Fruit fly (Drosophila melanogaster): ENCODE results near the gene Kah.
A peak's percentile ranks its signal among the peaks of the same experiment; 100 is the strongest.

The Kah gene

DNA sequence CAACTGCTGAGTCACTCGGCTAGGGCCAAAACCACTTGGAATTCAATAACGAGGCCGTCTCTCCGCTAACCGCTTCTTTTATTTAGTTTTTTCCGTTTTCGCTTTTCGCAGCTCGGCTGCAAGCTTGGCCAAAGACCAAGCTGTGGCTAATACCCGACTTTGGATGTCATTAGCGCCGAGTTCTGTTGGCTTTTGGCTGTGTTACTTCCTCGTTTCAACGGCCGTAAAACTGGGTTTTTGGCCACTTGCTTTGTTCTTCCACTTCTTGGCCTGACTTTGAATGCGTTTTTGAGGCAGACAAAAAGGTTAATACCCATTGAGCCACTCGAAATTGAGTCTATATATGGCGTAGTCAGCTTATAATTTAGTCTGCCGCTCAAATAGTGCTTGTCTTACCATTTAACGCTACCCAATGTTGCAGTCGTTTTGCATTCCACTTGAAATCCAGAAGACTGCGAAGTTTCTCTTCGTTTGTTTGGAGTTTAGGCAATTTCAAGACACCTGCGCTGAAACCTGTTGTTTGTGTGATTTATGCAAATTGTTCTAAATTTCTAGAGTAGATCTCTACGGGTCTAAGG is 12.6 kb upstream of the Kah start:
- TF ChIP-seq CTCF (optimal IDR thresholded peaks at IDR 0.05) (no peak), CG8478 (optimal IDR thresholded peaks at IDR 0.05) (no peak)

DNA sequence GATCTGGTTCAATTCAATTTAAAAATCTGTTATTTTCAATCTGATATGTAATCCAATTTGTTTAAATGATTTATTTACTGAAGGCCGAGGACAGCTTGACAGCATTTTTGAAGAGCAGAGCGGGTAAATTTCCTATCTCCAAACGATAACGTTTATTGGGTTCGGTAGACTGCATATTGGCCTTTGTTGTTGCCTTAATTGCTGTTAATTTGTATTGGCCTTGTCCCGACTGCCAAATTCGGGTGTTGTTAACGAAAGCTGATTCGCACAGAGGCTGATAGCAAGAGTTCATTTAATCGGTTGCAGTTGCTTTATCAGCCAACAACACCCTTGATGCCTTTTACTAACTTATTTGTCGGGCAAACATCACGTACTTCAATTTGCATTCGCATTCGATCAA is 12.0 kb upstream of the Kah start:
- TF ChIP-seq CTCF (optimal IDR thresholded peaks at IDR 0.05), result no peak

DNA sequence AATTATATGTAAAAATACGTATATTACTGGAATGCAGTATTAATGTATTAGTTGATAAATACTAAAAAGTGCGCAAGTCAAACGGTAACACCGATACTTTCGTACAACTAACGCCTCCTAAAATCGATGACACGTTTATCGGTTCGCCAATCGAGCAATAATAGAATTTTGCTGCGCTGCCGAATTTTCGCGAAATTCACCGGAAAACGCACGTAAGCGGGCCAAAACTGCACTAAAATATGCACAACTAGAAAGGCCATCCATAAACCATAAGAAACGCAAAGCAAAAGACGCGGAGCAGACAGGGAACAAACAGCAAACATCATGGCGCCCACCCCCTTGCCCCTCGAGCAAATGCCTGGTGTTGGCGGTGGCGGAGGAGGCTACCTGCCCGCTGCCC is 4.0 kb upstream of the Kah start, which contains the start of gene MED14:
MED14 (plus strand) TSS at position 145 of the 400 bp plus-strand sequence.
- TF ChIP-seq CG8478 (optimal IDR thresholded peaks at IDR 0.05), result no peak
- TF ChIP-seq CTCF (optimal IDR thresholded peaks at IDR 0.05), result peak; percentile 15 to 22

DNA sequence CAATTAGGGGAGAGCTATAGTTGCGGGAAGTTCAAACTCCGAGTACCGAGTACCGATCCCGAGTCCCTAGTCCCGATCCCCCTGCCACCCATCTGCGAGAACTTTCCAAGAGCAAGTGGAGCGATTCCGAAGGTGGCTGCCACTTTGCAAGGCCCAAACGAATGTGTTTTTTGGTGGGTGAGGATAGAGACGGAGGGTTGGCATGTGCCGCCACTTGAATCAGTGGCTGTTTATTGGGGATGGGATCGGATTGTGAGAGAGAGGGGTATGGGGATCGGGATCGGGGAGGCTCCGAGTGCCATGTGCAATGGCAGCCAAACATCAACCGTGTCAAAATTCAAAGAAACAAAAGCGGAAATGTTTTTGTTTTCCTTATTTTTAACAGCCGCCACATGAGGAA is 3.2 kb upstream of the Kah start:
- TF ChIP-seq CG8478 (optimal IDR thresholded peaks at IDR 0.05) (no peak), CTCF (optimal IDR thresholded peaks at IDR 0.05) (no peak)

DNA sequence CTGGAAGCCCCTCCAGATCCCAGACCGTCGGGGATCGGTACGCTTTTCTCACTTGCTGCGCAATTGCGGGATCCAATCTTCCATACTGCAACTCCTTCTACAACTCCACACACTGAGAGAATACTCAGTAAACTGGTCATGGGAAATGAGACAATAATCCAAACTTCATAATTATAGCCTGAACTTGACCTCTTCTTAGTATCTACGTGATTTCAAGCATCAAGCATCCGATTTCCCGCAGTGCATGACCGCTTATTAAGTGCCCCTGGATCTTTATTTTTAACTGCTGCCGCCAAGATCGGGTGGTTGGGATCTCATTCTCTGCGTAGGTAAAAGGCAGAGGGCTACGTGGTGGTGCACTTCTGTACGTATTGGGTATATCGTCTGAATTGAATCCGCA is 2.3 kb upstream of the Kah start:
- TF ChIP-seq CG8478 (optimal IDR thresholded peaks at IDR 0.05) (no peak), CTCF (optimal IDR thresholded peaks at IDR 0.05) (no peak)

DNA sequence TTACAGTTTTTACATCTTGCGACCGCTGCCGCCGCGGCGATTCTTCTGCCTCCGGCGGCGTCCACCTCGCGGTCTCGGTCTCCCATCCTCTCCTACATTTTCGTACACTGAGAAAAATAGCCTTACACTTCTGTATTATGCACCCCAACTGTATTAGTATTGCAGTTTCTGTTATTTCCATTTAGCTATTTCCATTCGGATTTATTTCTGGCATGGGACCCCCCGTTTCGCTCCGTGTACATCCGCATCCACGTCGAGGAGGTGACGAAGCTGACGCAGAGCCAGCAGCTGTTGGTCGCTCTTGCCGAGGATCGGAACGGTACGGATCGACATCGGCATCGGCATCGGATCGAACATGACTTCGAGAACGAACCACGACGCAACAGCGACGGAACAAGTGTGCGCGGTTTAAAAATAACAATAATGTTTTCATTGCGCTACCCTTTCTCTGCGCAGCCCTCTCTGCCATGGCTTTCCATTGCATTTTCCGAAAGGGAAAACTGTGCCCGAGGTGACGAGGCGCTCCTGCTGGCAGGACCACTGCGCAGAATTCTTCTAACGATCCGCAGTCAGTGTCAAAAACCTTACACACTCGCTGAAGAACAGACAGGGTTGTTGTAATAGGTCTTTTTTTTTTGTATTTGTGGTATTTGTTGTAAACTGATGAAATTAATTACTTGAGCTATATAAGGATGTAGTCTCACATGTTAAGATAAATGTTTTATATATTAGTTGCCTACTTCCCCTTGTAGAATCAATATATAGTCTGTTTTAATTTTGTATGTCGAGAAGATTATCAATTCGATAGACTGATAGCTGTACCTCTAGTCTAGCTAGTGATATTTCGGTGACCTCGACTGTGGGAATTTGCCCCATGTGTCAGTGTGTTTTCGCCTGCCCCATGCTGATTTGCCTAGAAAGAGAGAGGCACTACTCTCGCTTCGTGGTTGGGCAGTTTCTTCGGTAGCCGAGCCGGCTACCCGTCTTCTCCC is 512 bp upstream of the Kah start:
- TF ChIP-seq CTCF (optimal IDR thresholded peaks at IDR 0.05) (no peak), CG8478 (optimal IDR thresholded peaks at IDR 0.05) (no peak)

DNA sequence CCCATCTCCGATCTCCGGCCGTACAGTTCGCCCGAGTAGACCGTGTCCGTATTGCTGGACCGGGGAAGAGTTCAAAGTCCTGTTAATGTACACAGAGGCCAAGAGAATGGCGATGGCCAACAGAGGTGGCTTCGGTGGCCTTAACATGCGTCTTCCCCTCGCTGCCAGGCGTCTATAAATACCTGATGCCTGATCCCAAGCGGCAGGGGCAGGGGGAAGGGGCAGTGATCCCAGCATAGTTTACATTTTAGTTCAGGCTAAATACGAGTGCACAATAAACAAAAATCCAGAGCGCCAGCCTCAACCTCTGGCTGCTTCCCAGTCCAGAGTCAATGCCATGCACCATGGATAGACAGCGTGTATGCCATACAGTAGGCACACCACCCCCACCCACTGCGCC is 1.2 kb downstream of the Kah start:
- TF ChIP-seq CTCF (optimal IDR thresholded peaks at IDR 0.05) (no peak), CG8478 (optimal IDR thresholded peaks at IDR 0.05) (no peak)

DNA sequence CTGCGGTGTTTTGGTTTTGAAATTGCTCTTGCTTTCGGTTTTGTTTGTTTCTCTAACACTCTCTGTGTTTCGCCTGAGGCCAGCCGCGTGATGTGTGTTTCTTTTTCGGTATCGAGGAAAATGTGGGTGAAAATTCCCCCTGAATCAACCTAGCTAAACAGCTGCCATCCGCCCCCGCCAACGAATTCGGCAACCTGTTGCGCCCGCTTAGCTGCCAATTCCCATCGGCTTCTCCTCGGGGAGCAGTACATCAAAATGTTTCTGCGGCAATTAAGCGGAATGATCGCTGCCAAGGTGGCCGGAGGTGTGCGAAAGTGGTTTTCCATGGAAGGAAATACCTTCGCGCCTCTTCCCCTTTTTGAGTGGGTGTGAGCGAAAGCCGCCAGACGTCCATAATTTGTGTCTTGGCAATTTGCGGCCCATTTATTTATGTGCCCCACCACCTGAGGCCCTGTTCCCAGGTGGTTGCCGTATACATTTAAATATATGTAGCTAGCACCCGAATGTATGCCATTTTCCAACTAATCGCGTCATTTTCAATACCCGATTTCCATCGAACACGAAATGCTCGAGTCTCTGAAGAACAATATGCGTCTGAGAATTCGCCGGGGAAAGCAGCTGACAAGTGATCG is 2.4 kb downstream of the Kah start:
- TF ChIP-seq CTCF (optimal IDR thresholded peaks at IDR 0.05), result no peak
- TF ChIP-seq CG8478 (optimal IDR thresholded peaks at IDR 0.05), result no peak

DNA sequence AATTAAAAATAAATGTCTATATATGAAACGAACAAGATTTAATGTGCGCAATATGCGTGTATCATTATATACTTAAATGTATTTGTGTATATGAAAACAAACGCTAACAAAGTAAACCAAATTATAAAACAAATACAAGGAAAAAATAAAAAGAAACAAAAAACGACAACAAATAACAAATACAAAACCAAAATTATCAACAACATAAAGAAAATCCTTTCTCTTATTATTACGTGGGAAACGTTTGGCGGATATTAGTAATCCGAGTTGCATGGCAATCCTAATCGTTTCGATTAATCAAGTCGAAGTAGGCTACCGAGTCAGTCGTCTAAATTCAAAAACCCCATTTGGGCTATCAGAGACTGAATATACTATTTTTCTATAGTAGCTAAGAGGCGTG is 8.0 kb downstream of the Kah start, which contains the start of gene Ppm1:
Ppm1 (plus strand) TSS at position 301 of the 400 bp plus-strand sequence.
- no peak for TF ChIP-seq CG8478 (optimal IDR thresholded peaks at IDR 0.05)
- TF ChIP-seq CTCF (optimal IDR thresholded peaks at IDR 0.05), result no peak

DNA sequence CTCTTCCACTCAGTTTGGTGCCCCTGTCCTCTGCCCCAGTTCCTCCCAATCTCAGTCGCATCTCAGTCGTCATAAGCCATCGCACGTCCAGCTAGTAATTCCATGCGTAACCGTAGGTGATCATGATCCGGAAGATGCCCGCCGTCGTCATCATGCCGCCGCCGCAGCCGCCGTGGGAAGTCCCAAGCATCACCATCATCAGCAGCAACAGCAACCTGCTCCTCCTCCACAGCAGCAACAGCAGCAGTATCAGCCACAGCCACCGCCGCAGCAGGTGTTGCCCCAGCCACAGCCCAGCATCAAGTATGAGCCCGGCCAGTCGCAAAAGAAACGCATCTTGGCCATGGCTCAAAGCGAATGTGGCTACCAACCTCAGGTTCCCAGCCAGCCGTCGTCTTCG is 16.1 kb downstream of the Kah start:
- TF ChIP-seq CTCF (optimal IDR thresholded peaks at IDR 0.05), result no peak

DNA sequence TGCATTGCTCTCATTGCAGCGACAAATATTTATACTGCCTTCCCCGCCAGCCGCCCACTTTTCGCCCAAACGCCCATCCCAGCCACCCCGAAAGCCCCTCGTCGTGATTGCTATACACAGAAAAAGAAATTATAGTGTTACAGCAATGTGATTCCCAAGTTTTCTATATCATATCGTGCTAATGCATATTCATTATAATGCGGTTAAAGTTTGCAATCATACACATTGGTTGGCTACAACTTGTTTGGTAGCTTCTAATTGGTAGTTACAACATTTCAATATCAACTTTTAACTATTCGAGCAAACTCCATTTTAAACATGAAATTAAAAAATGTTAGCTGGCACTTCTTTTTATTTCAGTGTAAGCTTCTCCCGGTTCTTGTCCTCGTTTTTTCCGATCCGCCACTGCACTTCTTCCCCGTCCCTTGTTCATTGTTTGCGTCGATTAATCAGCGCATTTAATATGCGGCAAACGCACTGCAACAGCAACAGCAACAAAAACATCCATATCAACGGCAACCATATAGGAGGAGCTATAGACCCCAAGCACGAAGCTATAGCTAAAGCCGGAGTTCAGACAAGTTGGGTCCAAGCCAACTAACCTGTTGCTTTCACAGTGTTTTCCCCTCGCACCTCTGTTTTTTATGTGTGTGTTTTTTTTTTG is 23.0 kb downstream of the Kah start:
- TF ChIP-seq CTCF (optimal IDR thresholded peaks at IDR 0.05) (no peak), CG8478 (optimal IDR thresholded peaks at IDR 0.05) (no peak)

DNA sequence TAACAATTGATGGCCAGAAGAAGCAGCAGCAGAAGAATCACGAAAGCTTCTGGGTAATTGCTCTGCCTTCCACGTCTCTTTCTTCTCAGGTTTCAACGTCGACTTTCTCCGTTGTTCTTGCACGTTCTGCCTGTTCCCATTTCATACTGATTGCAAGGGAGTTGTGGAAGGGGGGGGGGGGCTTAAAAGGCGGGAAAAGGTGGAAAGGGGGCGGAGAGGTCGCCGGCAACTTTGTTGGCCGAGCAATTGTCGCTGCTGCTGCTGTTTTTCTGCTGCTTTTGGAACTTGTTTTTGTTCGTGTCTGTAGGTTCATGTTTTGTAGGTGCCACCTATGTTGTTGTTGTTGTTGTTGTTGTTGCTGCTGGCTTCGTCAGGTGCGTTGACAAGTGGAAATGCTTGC is 23.5 kb downstream of the Kah start:
- no peak for TF ChIP-seq CTCF (optimal IDR thresholded peaks at IDR 0.05)
- TF ChIP-seq CG8478 (optimal IDR thresholded peaks at IDR 0.05), result no peak

DNA sequence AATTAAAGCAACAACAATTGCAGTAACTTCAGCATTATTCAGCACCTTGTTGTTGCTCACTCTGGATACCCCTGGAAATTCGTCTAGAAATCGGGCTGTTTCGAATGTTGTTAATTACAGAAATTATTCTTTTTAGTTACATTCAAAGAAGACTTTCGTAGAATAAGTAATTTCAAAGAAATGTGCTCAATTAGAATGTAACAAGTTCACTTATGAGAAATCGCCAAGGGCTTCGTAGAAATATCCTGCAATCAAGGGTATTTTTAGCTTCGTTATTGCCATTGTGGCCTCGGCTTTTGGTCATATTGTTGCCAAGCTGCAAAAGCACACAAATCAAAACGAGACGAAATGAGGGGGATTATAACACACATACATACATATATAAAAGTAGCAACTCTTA is 25.1 kb downstream of the Kah start:
- no peak for TF ChIP-seq CG8478 (optimal IDR thresholded peaks at IDR 0.05)
- no peak for TF ChIP-seq CTCF (optimal IDR thresholded peaks at IDR 0.05)

DNA sequence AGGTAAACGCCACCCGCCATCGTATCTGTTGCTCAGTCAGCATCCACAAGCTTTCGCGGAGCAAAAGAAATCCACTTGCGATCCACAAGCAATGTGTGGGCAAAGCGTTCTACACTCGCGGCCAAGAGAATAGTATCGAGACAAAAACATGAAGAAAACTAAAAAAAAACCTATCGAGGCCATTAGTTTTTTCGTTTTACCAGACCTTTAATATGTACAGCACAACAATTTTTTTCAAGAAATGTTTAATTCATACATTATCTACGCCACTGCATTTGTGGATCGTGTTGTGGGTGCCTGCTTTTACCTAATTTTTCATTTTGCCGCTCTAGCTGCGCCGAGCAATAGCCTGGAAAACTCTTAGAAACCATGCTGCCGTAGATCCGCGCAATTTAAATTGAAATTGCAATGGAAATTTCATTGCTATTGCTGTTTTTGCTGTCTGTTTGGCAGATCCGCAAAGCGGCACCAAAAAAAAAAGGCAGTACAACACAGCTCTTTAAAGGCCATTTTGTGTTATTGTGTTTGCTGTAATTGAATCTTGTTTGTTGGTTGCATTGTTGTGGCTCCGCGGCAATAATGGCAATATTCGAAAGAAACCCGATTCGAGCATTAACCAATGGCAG is 26.0 kb downstream of the Kah start:
- no peak for TF ChIP-seq CG8478 (optimal IDR thresholded peaks at IDR 0.05)
- no peak for TF ChIP-seq CTCF (optimal IDR thresholded peaks at IDR 0.05)

Measured in S2 (cell line).